Fruit fly (Drosophila melanogaster): ENCODE measurements around the gene Rga.

The Rga gene

dm6 chr3R:5633437-5633836 is 20.5 kb upstream of the Rga start, which contains the start of gene CG12171 (continued):
- TF ChIP-seq CG3407 (GFP tag; optimal IDR thresholded peaks at IDR 0.05) (no peak), CG15514 (GFP tag; optimal IDR thresholded peaks at IDR 0.05) (peak; percentile 76)

- no peak for TF ChIP-seq CG1529 (GFP tag; optimal IDR thresholded peaks at IDR 0.05)
- TF ChIP-seq CG8944 (GFP tag; optimal IDR thresholded peaks at IDR 0.05), result no peak
- no peak for TF ChIP-seq Gsc (GFP tag; IDR thresholded peaks at IDR 0.05)
- TF ChIP-seq wek (GFP tag; optimal IDR thresholded peaks at IDR 0.05), result no peak
- TF ChIP-seq CG4854 (GFP tag; optimal IDR thresholded peaks at IDR 0.05), result no peak
- TF ChIP-seq Med (GFP tag), result peak; percentile 80
- TF ChIP-seq CG16779 (GFP tag; IDR thresholded peaks at IDR 0.05), result no peak
- peak; percentile 87 for TF ChIP-seq Myb (GFP tag; optimal IDR thresholded peaks at IDR 0.05)
- TF ChIP-seq Dref (GFP tag; IDR thresholded peaks at IDR 0.05), result peak; percentile 49
- TF ChIP-seq CG3847 (GFP tag; IDR thresholded peaks at IDR 0.05), result no peak
- no peak for TF ChIP-seq sna (GFP tag; IDR thresholded peaks at IDR 0.05; ENCODE audit: partially characterized antibody)
- TF ChIP-seq CG15514 (GFP tag; optimal IDR thresholded peaks at IDR 0.05), result peak; percentile 32
- no peak for TF ChIP-seq B-H2 (GFP tag; optimal IDR thresholded peaks at IDR 0.05)
- no peak for TF ChIP-seq CG9609 (GFP tag; optimal IDR thresholded peaks at IDR 0.05)
- TF ChIP-seq CG15011 (GFP tag; optimal IDR thresholded peaks at IDR 0.05), result no peak
- TF ChIP-seq Dll (GFP tag; IDR thresholded peaks at IDR 0.05; ENCODE audit: partially characterized antibody), result peak; percentile 43; the same call in 2 of the 4 replicates
- no peak for TF ChIP-seq Ptx1 (GFP tag; IDR thresholded peaks at IDR 0.05)
- TF ChIP-seq unc-4 (GFP tag; IDR thresholded peaks at IDR 0.05; ENCODE audit: partially characterized antibody), result 0 out of 2 replicates have a peak, but pooled peaks have one; percentile 36
- TF ChIP-seq BtbVII (GFP tag; optimal IDR thresholded peaks at IDR 0.05), result no peak
- TF ChIP-seq pzg (GFP tag; optimal IDR thresholded peaks at IDR 0.05), result peak; percentile 28
- no peak for TF ChIP-seq CG2889 (GFP tag; IDR thresholded peaks at IDR 0.05)
- peak; percentile 54 for TF ChIP-seq E2f2 (GFP tag; IDR thresholded peaks at IDR 0.05)
- TF ChIP-seq lbe (GFP tag; optimal IDR thresholded peaks at IDR 0.05), result no peak
- TF ChIP-seq crp (GFP tag; optimal IDR thresholded peaks at IDR 0.05), result peak in 1 of 2 experiments; percentile 90
- no peak for TF ChIP-seq gro (GFP tag; optimal IDR thresholded peaks at IDR 0.05)
- peak; percentile 7 for TF ChIP-seq BEAF-32 (GFP tag; optimal IDR thresholded peaks at IDR 0.05)
- no peak for TF ChIP-seq CG7963 (GFP tag; IDR thresholded peaks at IDR 0.05; ENCODE audit: partially characterized antibody)
- TF ChIP-seq prd (optimal IDR thresholded peaks at IDR 0.05), result no peak
- no peak for TF ChIP-seq prd (GFP tag; IDR thresholded peaks at IDR 0.05)
- TF ChIP-seq CG34376 (GFP tag; optimal IDR thresholded peaks at IDR 0.05), result peak; percentile 13
- TF ChIP-seq Dp (GFP tag; optimal IDR thresholded peaks at IDR 0.05), result peak; percentile 58
- TF ChIP-seq CG2116 (GFP tag; optimal IDR thresholded peaks at IDR 0.05), result peak; percentile 30
- TF ChIP-seq Optix (GFP tag; IDR thresholded peaks at IDR 0.05), result no peak
- TF ChIP-seq CG13287 (GFP tag; IDR thresholded peaks at IDR 0.05; ENCODE audit: partially characterized antibody), result peak; percentile 28; the same call in 1 of the 2 replicates
- peak; percentile 57 for TF ChIP-seq ftz-f1 (GFP tag; optimal IDR thresholded peaks at IDR 0.05)
- peak; percentile 76 for TF ChIP-seq MBD-R2 (GFP tag; IDR thresholded peaks at IDR 0.05)
- TF ChIP-seq E2f1 (GFP tag; IDR thresholded peaks at IDR 0.05), result no peak
- TF ChIP-seq org-1 (GFP tag; optimal IDR thresholded peaks at IDR 0.05), result no peak
- no peak for TF ChIP-seq salm (tag; optimal IDR thresholded peaks at IDR 0.05)
- TF ChIP-seq CG34224 (GFP tag; IDR thresholded peaks at IDR 0.05; ENCODE audit: partially characterized antibody), result 0 out of 3 replicates have a peak, but pooled peaks have one; percentile 41
- peak; percentile 86 for TF ChIP-seq CG17385 (GFP tag; optimal IDR thresholded peaks at IDR 0.05)
- TF ChIP-seq MESR4 (GFP tag; optimal IDR thresholded peaks at IDR 0.05), result peak; percentile 39
These were observed 19.3 kb upstream of the Rga start, which contains the start of gene CG31549 for dm6 chr3R:5632182-5632581. TSS of gene CG31549 (plus strand) at chr3R:5632192.

Measured in whole organism, embryonic.